Worm (Caenorhabditis elegans) whole organism, young adult: ENCODE results near the gene C45G9.8.

ENCODE experiments used
- Y95B8A.8 ChIP-seq: fragments of 200-800 bp; sonication (Bioruptor generic); IDR thresholded peaks from 2 replicates; pipeline ENCODE4 v1.3.6; 2022; ENCODE audit warnings: missing genetic modification reagents, missing genetic modification characterization, missing compliant biosample characterization
- attf-6 ChIP-seq: fragments of 200-800 bp; sonication (Bioruptor generic); IDR thresholded peaks from 2 replicates; pipeline ENCODE4 v1.3.6; 2022; ENCODE audit warnings: missing genetic modification reagents, missing genetic modification characterization, missing compliant biosample characterization
- dpff-1 ChIP-seq: sonication (generic microtip); optimal IDR thresholded peaks from 2 replicates; lab custom pipeline; 2017; ENCODE audit warnings: mild to moderate bottlenecking, missing genetic modification characterization, missing compliant biosample characterization
- hlh-26 ChIP-seq: fragments of 200-800 bp; sonication (Bioruptor generic); conservative IDR thresholded peaks from 2 replicates; pipeline ENCODE4 v1.3.6; 2022; ENCODE audit warnings: missing genetic modification reagents, missing genetic modification characterization, missing compliant biosample characterization
- mes-4 ChIP-seq: sonication (generic microtip); optimal IDR thresholded peaks from 2 replicates; lab custom pipeline; 2016; ENCODE audit warnings: missing genotype, missing genetic modification characterization, missing compliant biosample characterization
- pha-4 ChIP-seq: fragments of 150-350 bp; sonication (generic microtip); optimal IDR thresholded peaks from 2 replicates; lab custom pipeline; 2014; ENCODE audit warnings: missing biosample characterization, missing genetic modification reagents, missing genetic modification characterization
- rpc-1 ChIP-seq, 2 experiments: fragments of 150-350 bp in 1 of 2; sonication (generic microtip) in 1 of 2; optimal IDR thresholded peaks; 2 replicates each; lab custom pipeline; 2014 to 2018; ENCODE audit warnings: missing biosample characterization in 1 of 2, missing genetic modification characterization in 1 of 2, missing genetic modification reagents in 1 of 2, missing genotype in 1 of 2
- unc-62 ChIP-seq: fragments of 150-350 bp; optimal IDR thresholded peaks from 2 replicates; lab custom pipeline; 2014; ENCODE audit warnings: missing biosample characterization, missing genetic modification reagents, missing genetic modification characterization

DNA sequence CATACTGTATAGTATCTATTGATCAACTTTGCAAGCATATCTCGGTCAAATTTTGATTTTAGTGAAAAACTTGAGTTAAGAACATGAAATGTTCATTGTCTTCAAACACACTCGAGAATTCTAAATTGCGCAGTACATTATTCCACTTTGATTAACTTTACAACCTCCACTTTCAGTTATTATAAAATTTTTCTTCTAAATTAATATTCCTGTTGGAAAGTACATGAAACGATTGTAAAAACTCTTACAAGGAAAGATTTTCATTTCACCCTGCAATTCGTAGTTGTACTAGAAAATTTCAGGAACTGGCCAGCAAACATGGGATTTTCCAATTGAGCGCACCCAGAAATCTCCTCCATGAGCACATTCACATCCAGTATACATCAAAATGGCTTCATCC is 8.7 kb downstream of the C45G9.8 start, which contains the start of gene C45G9.14:
- TF ChIP-seq hlh-26 = no peak
- TF ChIP-seq Y95B8A.8 (GFP tag; lab: Robert Waterston, UW) = no peak
- TF ChIP-seq unc-62 (GFP tag; lab: Kevin White, UChicago) = no peak
- no peak for TF ChIP-seq mes-4
- TF ChIP-seq dpff-1 (tag; lab: Kevin White, UChicago) = no peak
- no peak for TF ChIP-seq rpc-1 (optimal IDR thresholded peaks at IDR 0.05; lab: Kevin White, UChicago)
- TF ChIP-seq rpc-1 (tag; optimal IDR thresholded peaks at IDR 0.05; lab: Kevin White, UChicago) = no peak
- no peak for TF ChIP-seq attf-6 (GFP tag; lab: Robert Waterston, UW)
- no peak for TF ChIP-seq pha-4 (tag; lab: Kevin White, UChicago)
